Fruit fly (Drosophila melanogaster): Measurements from ENCODE around the gene SNF4Agamma.

Gene SNF4Agamma

dm6 chr3R:21237099-21237498 is 96.6 kb downstream of the SNF4Agamma start, which contains the start of gene e (continued):
- TF ChIP-seq Taf1 (GFP tag; IDR thresholded peaks at IDR 0.05) (no peak), Fer2 (tag; optimal IDR thresholded peaks at IDR 0.05) (no peak), CG1832 (GFP tag; optimal IDR thresholded peaks at IDR 0.05) (no peak), Sox100B (GFP tag; optimal IDR thresholded peaks at IDR 0.05) (no peak)

dm6 chr3R:21241332-21241731 is 100.8 kb downstream of the SNF4Agamma start:
- TF ChIP-seq Oli (tag; optimal IDR thresholded peaks at IDR 0.05), result no peak
- no peak for TF ChIP-seq CG6813 (GFP tag; optimal IDR thresholded peaks at IDR 0.05)
- no peak for TF ChIP-seq abd-A (tag; optimal IDR thresholded peaks at IDR 0.05)
- no peak for TF ChIP-seq ems (GFP tag; optimal IDR thresholded peaks at IDR 0.05)
- TF ChIP-seq pho (GFP tag; optimal IDR thresholded peaks at IDR 0.05), result no peak
- TF ChIP-seq CG9437 (GFP tag; optimal IDR thresholded peaks at IDR 0.05), result no peak
- no peak for TF ChIP-seq CG13424 (tag; optimal IDR thresholded peaks at IDR 0.05)
- TF ChIP-seq ap (GFP tag; IDR thresholded peaks at IDR 0.05), result no peak
- no peak for TF ChIP-seq CG9215 (GFP tag; IDR thresholded peaks at IDR 0.05)
- TF ChIP-seq grn (GFP tag; optimal IDR thresholded peaks at IDR 0.05), result peak; percentile 73
- TF ChIP-seq crc (GFP tag; optimal IDR thresholded peaks at IDR 0.05), result no peak
- no peak for TF ChIP-seq CG8924 (tag; optimal IDR thresholded peaks at IDR 0.05)
- peak; percentile 61 for TF ChIP-seq exex (tag; optimal IDR thresholded peaks at IDR 0.05)
- TF ChIP-seq Sox100B (GFP tag; optimal IDR thresholded peaks at IDR 0.05), result no peak
- no peak for TF ChIP-seq ssp (GFP tag; IDR thresholded peaks at IDR 0.05)
- no peak for TF ChIP-seq chn (GFP tag; optimal IDR thresholded peaks at IDR 0.05)
- TF ChIP-seq gcm2 (GFP tag; optimal IDR thresholded peaks at IDR 0.05), result no peak
- no peak for TF ChIP-seq Dp (GFP tag; optimal IDR thresholded peaks at IDR 0.05)
- no peak for TF ChIP-seq eve (GFP tag; optimal IDR thresholded peaks at IDR 0.05)
- no peak for TF ChIP-seq onecut (GFP tag; IDR thresholded peaks at IDR 0.05)
- TF ChIP-seq CG14441 (GFP tag; IDR thresholded peaks at IDR 0.05), result no peak
- no peak for TF ChIP-seq dan (GFP tag; IDR thresholded peaks at IDR 0.05)
- 0 out of 4 replicates have a peak, but pooled peaks have one; percentile 30 for TF ChIP-seq chinmo (GFP tag; IDR thresholded peaks at IDR 0.05; ENCODE audit: partially characterized antibody)
- TF ChIP-seq Awh (GFP tag; IDR thresholded peaks at IDR 0.05), result peak; percentile 50; the same call in 1 of the 2 replicates

dm6 chr3R:21242318-21242717 is 101.8 kb downstream of the SNF4Agamma start, which contains the start of gene CG5892:
Gene CG5892, plus strand, starts transcription at chr3R:21242618.
- TF ChIP-seq sd (tag; optimal IDR thresholded peaks at IDR 0.05) (peak; percentile 20), exex (tag; optimal IDR thresholded peaks at IDR 0.05) (peak; percentile 87), mam (GFP tag; optimal IDR thresholded peaks at IDR 0.05) (no peak), Kr (GFP tag; optimal IDR thresholded peaks at IDR 0.05) (no peak), sug (tag; optimal IDR thresholded peaks at IDR 0.05) (peak; percentile 1), dpn (GFP tag; optimal IDR thresholded peaks at IDR 0.05) (no peak), toy (GFP tag; IDR thresholded peaks at IDR 0.05) (no peak), Lim3 (GFP tag; IDR thresholded peaks at IDR 0.05) (no peak)

dm6 chr3R:21245846-21246245 is 105.3 kb downstream of the SNF4Agamma start:
- TF ChIP-seq Vsx1 (GFP tag; optimal IDR thresholded peaks at IDR 0.05) (peak; percentile 22), vnd (GFP tag; IDR thresholded peaks at IDR 0.05; ENCODE audit: partially characterized antibody) (0 out of 3 replicates have a peak, but pooled peaks have one; percentile 17), yki (optimal IDR thresholded peaks at IDR 0.05) (no peak), ash1 (GFP tag; optimal IDR thresholded peaks at IDR 0.05) (no peak), Lpt (GFP tag; optimal IDR thresholded peaks at IDR 0.05) (no peak), CG32772 (GFP tag; IDR thresholded peaks at IDR 0.05) (no peak), NC2β (GFP tag; optimal IDR thresholded peaks at IDR 0.05) (no peak), gfzf (GFP tag; optimal IDR thresholded peaks at IDR 0.05) (no peak), gro (GFP tag; optimal IDR thresholded peaks at IDR 0.05) (no peak), exex (tag; optimal IDR thresholded peaks at IDR 0.05) (peak; percentile 96), Hey (tag; optimal IDR thresholded peaks at IDR 0.05) (peak; percentile 48)
